Worm (Caenorhabditis elegans) whole organism, L2 larva: ENCODE measurements around the gene C28A5.6.

ENCODE experiments used
- C34F6.9 ChIP-seq: fragments of 150-350 bp; optimal IDR thresholded peaks from 2 replicates; lab custom pipeline; 2014; ENCODE audit warnings: missing biosample characterization, missing genetic modification characterization
- F13H6.1 ChIP-seq: sonication (generic microtip); optimal IDR thresholded peaks from 2 replicates; lab custom pipeline; 2016; ENCODE audit warnings: missing genetic modification characterization, missing compliant biosample characterization
- R02D3.7 ChIP-seq: fragments of 150-350 bp; optimal IDR thresholded peaks from 2 replicates; lab custom pipeline; 2014; ENCODE audit warnings: missing biosample characterization, missing genetic modification characterization
- Y55F3AM.14 ChIP-seq: fragments of 200-800 bp; sonication (Bioruptor generic); optimal IDR thresholded peaks from 2 replicates; lab custom pipeline; 2018; ENCODE audit warnings: mild to moderate bottlenecking, missing genetic modification characterization, missing compliant biosample characterization
- alr-1 ChIP-seq: fragments of 150-350 bp; optimal IDR thresholded peaks from 2 replicates; lab custom pipeline; 2014; ENCODE audit warnings: missing biosample characterization, missing genetic modification characterization
- ama-1 ChIP-seq: fragments of 150-350 bp; optimal IDR thresholded peaks from 2 replicates; lab custom pipeline; 2018; ENCODE audit warnings: inconsistent platforms
- blmp-1 ChIP-seq: sonication (generic microtip); optimal IDR thresholded peaks from 2 replicates; lab custom pipeline; 2017; ENCODE audit warnings: missing genetic modification characterization, mild to moderate bottlenecking, missing compliant biosample characterization, antibody characterized with exemption, moderate library complexity; ENCODE audit not compliant: insufficient read depth
- ceh-16 ChIP-seq: fragments of 150-350 bp; optimal IDR thresholded peaks from 2 replicates; lab custom pipeline; 2014; ENCODE audit warnings: missing biosample characterization, missing genetic modification characterization
- ceh-82 ChIP-seq: fragments of 150-350 bp; optimal IDR thresholded peaks from 2 replicates; lab custom pipeline; 2014; ENCODE audit warnings: missing biosample characterization, missing genetic modification characterization
- crh-2 ChIP-seq: sonication (generic microtip); optimal IDR thresholded peaks from 2 replicates; lab custom pipeline; 2017; ENCODE audit warnings: missing biosample characterization, missing genetic modification characterization
- dmd-4 ChIP-seq: sonication (generic microtip); optimal IDR thresholded peaks from 2 replicates; lab custom pipeline; 2017; ENCODE audit warnings: missing biosample characterization, missing genetic modification characterization
- fos-1 ChIP-seq: fragments of 150-350 bp; optimal IDR thresholded peaks from 2 replicates; lab custom pipeline; 2014; ENCODE audit warnings: missing biosample characterization, missing genetic modification characterization
- gmeb-1 ChIP-seq: fragments of 150-350 bp; optimal IDR thresholded peaks from 2 replicates; lab custom pipeline; 2014; ENCODE audit warnings: missing biosample characterization, missing genetic modification characterization
- lin-11 ChIP-seq: fragments of 150-350 bp; sonication (generic microtip); optimal IDR thresholded peaks from 2 replicates; lab custom pipeline; 2014; ENCODE audit warnings: missing biosample characterization, missing genetic modification characterization, inconsistent platforms, mixed read lengths
- lin-13 ChIP-seq: fragments of 150-350 bp; optimal IDR thresholded peaks from 2 replicates; lab custom pipeline; 2014; ENCODE audit warnings: missing biosample characterization, missing genetic modification reagents, missing genetic modification characterization
- lsy-2 ChIP-seq, 2 experiments: fragments of 150-350 bp in 1 of 2; sonication (generic microtip) in 1 of 2; optimal IDR thresholded peaks; 2 replicates each; lab custom pipeline; 2014 to 2017; ENCODE audit warnings: missing biosample characterization in 2 of 2, missing genetic modification characterization in 2 of 2
- mbf-1 ChIP-seq: sonication (generic microtip); optimal IDR thresholded peaks from 2 replicates; lab custom pipeline; 2017; ENCODE audit warnings: missing biosample characterization, missing genetic modification characterization
- mdl-1 ChIP-seq, 2 experiments: fragments of 150-350 bp in 1 of 2; sonication (generic microtip) in 1 of 2; optimal IDR thresholded peaks; 2 replicates each; lab custom pipeline; 2017; ENCODE audit warnings: missing biosample characterization in 2 of 2, missing genetic modification characterization in 2 of 2
- nhr-12 ChIP-seq: fragments of 150-350 bp; optimal IDR thresholded peaks from 2 replicates; lab custom pipeline; 2014; ENCODE audit warnings: missing biosample characterization, missing genetic modification characterization
- nhr-129 ChIP-seq: fragments of 150-350 bp; optimal IDR thresholded peaks from 2 replicates; lab custom pipeline; 2014; ENCODE audit warnings: missing biosample characterization, missing genetic modification characterization
- nhr-21 ChIP-seq: fragments of 150-350 bp; optimal IDR thresholded peaks from 2 replicates; lab custom pipeline; 2014; ENCODE audit warnings: missing biosample characterization, missing genetic modification characterization
- nhr-23 ChIP-seq: fragments of 150-350 bp; optimal IDR thresholded peaks from 2 replicates; lab custom pipeline; 2014; ENCODE audit warnings: missing biosample characterization, missing genetic modification reagents, missing genetic modification characterization
- nhr-25 ChIP-seq: fragments of 150-350 bp; sonication (generic microtip); optimal IDR thresholded peaks from 3 replicates; lab custom pipeline; 2014; ENCODE audit warnings: missing biosample characterization, missing genetic modification characterization
- nhr-6 ChIP-seq: fragments of 150-350 bp; optimal IDR thresholded peaks from 2 replicates; lab custom pipeline; 2014; ENCODE audit warnings: missing biosample characterization, missing genetic modification characterization
- nhr-77 ChIP-seq: fragments of 150-350 bp; optimal IDR thresholded peaks from 2 replicates; lab custom pipeline; 2014; ENCODE audit warnings: missing biosample characterization, missing genetic modification characterization
- peb-1 ChIP-seq: fragments of 150-350 bp; optimal IDR thresholded peaks from 2 replicates; lab custom pipeline; 2014; ENCODE audit warnings: missing biosample characterization, missing genetic modification characterization
- sem-4 ChIP-seq: fragments of 150-350 bp; optimal IDR thresholded peaks from 2 replicates; lab custom pipeline; 2014; ENCODE audit warnings: missing biosample characterization, missing genetic modification reagents, missing genetic modification characterization
- skn-1 ChIP-seq: sonication (generic microtip); optimal IDR thresholded peaks from 2 replicates; lab custom pipeline; 2017; ENCODE audit warnings: missing biosample characterization, missing genetic modification characterization
- sma-3 ChIP-seq: sonication (generic microtip); optimal IDR thresholded peaks from 2 replicates; lab custom pipeline; 2016; ENCODE audit warnings: missing genetic modification reagents, missing genetic modification characterization, missing compliant biosample characterization
- sma-9 ChIP-seq, 2 experiments: fragments of 150-350 bp in 1 of 2; sonication (generic microtip) in 1 of 2; optimal IDR thresholded peaks; 2 replicates each; lab custom pipeline; 2014 to 2016; ENCODE audit warnings: missing genetic modification characterization in 2 of 2, mild to moderate bottlenecking in 1 of 2, missing biosample characterization in 1 of 2, missing compliant biosample characterization in 1 of 2, missing genetic modification reagents in 1 of 2, moderate library complexity in 1 of 2
- snpc-4 ChIP-seq: fragments of 150-350 bp; optimal IDR thresholded peaks from 2 replicates; lab custom pipeline; 2014; ENCODE audit warnings: missing biosample characterization, missing genetic modification characterization
- unc-39 ChIP-seq: fragments of 150-350 bp; optimal IDR thresholded peaks from 2 replicates; lab custom pipeline; 2014; ENCODE audit warnings: missing biosample characterization, missing genetic modification characterization
- unc-55 ChIP-seq: fragments of 150-350 bp; sonication (generic microtip); optimal IDR thresholded peaks from 3 replicates; lab custom pipeline; 2014; ENCODE audit warnings: missing biosample characterization, missing genetic modification reagents, missing genetic modification characterization
- zag-1 ChIP-seq: fragments of 150-350 bp; optimal IDR thresholded peaks from 2 replicates; lab custom pipeline; 2014; ENCODE audit warnings: missing biosample characterization, missing genetic modification characterization
- ztf-1 ChIP-seq: fragments of 200-800 bp; sonication (Bioruptor generic); conservative IDR thresholded peaks from 2 replicates; pipeline ENCODE4 v1.3.6; 2022; ENCODE audit warnings: missing genetic modification characterization, missing compliant biosample characterization
- ztf-11 ChIP-seq: sonication (generic microtip); optimal IDR thresholded peaks from 2 replicates; lab custom pipeline; 2017; ENCODE audit warnings: missing biosample characterization, missing genetic modification characterization
- ztf-4 ChIP-seq: fragments of 150-350 bp; optimal IDR thresholded peaks from 2 replicates; lab custom pipeline; 2014; ENCODE audit warnings: missing biosample characterization, missing genetic modification characterization

The C28A5.6 gene

ce11 chrIII:4475428-4475968 lies 46.2 kb upstream of the C28A5.6 start, which contains the start of gene rps-1 (continued):
- TF ChIP-seq unc-39 (tag; lab: Kevin White, UChicago) (no peak), C34F6.9 (tag; lab: Kevin White, UChicago) (peak; percentile 100), sma-9 (GFP tag; optimal IDR thresholded peaks at IDR 0.05; lab: Kevin White, UChicago) (peak; percentile 99), sma-9 (tag; optimal IDR thresholded peaks at IDR 0.05; lab: Kevin White, UChicago) (no peak), nhr-6 (tag; lab: Kevin White, UChicago) (peak; percentile 99), ceh-82 (peak; percentile 94), mbf-1 (tag; lab: Kevin White, UChicago) (peak; percentile 53), skn-1 (tag; lab: Kevin White, UChicago) (peak; percentile 92), snpc-4 (peak; percentile 92), nhr-21 (tag; lab: Kevin White, UChicago) (peak; percentile 99), ama-1 (lab: Kevin White, UChicago) (peak; percentile 47), mdl-1 (tag; optimal IDR thresholded peaks at IDR 0.05; lab: Kevin White, UChicago) (peak; percentile 93 to 95)
- TF ChIP-seq, all 48 proteins: peak for 40

- TF ChIP-seq lin-13, result no peak
- no peak for TF ChIP-seq mdl-1 (tag; optimal IDR thresholded peaks at IDR 0.05; lab: Kevin White, UChicago)
- no peak for TF ChIP-seq snpc-4
- TF ChIP-seq blmp-1, result no peak
Observed at ce11 chrIII:4474908-4475307, 45.6 kb upstream of the C28A5.6 start, which contains the start of gene ifet-1. ifet-1 (minus strand) TSS chrIII:4475150.

- peak; percentile 63 for TF ChIP-seq Y55F3AM.14 (GFP tag; lab: Kevin White, UChicago)
- peak; percentile 45 for TF ChIP-seq sem-4 (tag; lab: Kevin White, UChicago)
- TF ChIP-seq nhr-12 (tag; lab: Kevin White, UChicago), result no peak
- TF ChIP-seq nhr-23 (tag; lab: Kevin White, UChicago), result no peak
- TF ChIP-seq sma-9 (GFP tag; optimal IDR thresholded peaks at IDR 0.05; lab: Kevin White, UChicago), result peak; percentile 55
- no peak for TF ChIP-seq sma-9 (tag; optimal IDR thresholded peaks at IDR 0.05; lab: Kevin White, UChicago)
- TF ChIP-seq C34F6.9 (tag; lab: Kevin White, UChicago), result peak; percentile 44
- no peak for TF ChIP-seq mdl-1 (tag; optimal IDR thresholded peaks at IDR 0.05; lab: Kevin White, UChicago)
- TF ChIP-seq ceh-82, result no peak
- TF ChIP-seq gmeb-1 (tag; lab: Kevin White, UChicago), result peak; percentile 50
- peak; percentile 63 for TF ChIP-seq sma-3 (GFP tag; lab: Kevin White, UChicago)
- peak; percentile 74 for TF ChIP-seq nhr-21 (tag; lab: Kevin White, UChicago)
- no peak for TF ChIP-seq dmd-4 (tag; lab: Kevin White, UChicago)
- TF ChIP-seq F13H6.1 (tag; lab: Kevin White, UChicago), result peak; percentile 55
- no peak for TF ChIP-seq nhr-77 (tag; lab: Kevin White, UChicago)
- peak; percentile 61 for TF ChIP-seq crh-2 (tag; lab: Kevin White, UChicago)
- TF ChIP-seq fos-1 (tag; lab: Kevin White, UChicago), result peak; percentile 59
- peak; percentile 4 for TF ChIP-seq blmp-1
- TF ChIP-seq lsy-2 (tag; optimal IDR thresholded peaks at IDR 0.05; lab: Kevin White, UChicago), result peak; percentile 61 to 78
- no peak for TF ChIP-seq ceh-16 (tag; lab: Kevin White, UChicago)
- peak; percentile 35 for TF ChIP-seq lin-11 (tag; lab: Kevin White, UChicago)
- peak; percentile 52 for TF ChIP-seq unc-55 (GFP tag; lab: Kevin White, UChicago)
- TF ChIP-seq nhr-25 (tag; lab: Kevin White, UChicago), result peak; percentile 30
- TF ChIP-seq zag-1 (tag; lab: Kevin White, UChicago), result no peak
- no peak for TF ChIP-seq R02D3.7 (tag; lab: Kevin White, UChicago)
- peak; percentile 73 for TF ChIP-seq nhr-129 (tag; lab: Kevin White, UChicago)
- TF ChIP-seq ztf-4 (tag; lab: Kevin White, UChicago), result peak; percentile 2
- no peak for TF ChIP-seq nhr-6 (tag; lab: Kevin White, UChicago)
- TF ChIP-seq unc-39 (tag; lab: Kevin White, UChicago), result no peak
- no peak for TF ChIP-seq ztf-11
- TF ChIP-seq ztf-1 (GFP tag; lab: Robert Waterston, UW), result no peak
- TF ChIP-seq lin-13, result peak; percentile 56
- no peak for TF ChIP-seq alr-1 (tag; lab: Kevin White, UChicago)
- TF ChIP-seq peb-1 (tag; lab: Kevin White, UChicago), result no peak
- TF ChIP-seq, all 48 proteins: peak for 18
Observed at ce11 chrIII:4470793-4471192, 41.5 kb upstream of the C28A5.6 start.
